Fruit fly (Drosophila melanogaster): ENCODE results near the gene Arts.

The Arts gene

dm6 chr3L:16580049-16580448, 22.6 kb upstream of the Arts start, which contains the start of gene nxf2 (continued):
- no peak for TF ChIP-seq CG3407 (GFP tag; optimal IDR thresholded peaks at IDR 0.05)
- TF ChIP-seq corto (GFP tag; optimal IDR thresholded peaks at IDR 0.05), result no peak
- TF ChIP-seq CG14667 (GFP tag; IDR thresholded peaks at IDR 0.05), result no peak
- peak; percentile 47 for TF ChIP-seq CG13287 (GFP tag; IDR thresholded peaks at IDR 0.05; ENCODE audit: partially characterized antibody)
- no peak for TF ChIP-seq CG9727 (GFP tag; optimal IDR thresholded peaks at IDR 0.05)
- TF ChIP-seq CG13123 (GFP tag; optimal IDR thresholded peaks at IDR 0.05), result no peak
- TF ChIP-seq hb (GFP tag; IDR thresholded peaks at IDR 0.05; ENCODE audit: partially characterized antibody), result no peak
- no peak for TF ChIP-seq dmrt11E (tag; optimal IDR thresholded peaks at IDR 0.05)
- no peak for TF ChIP-seq CG4360 (GFP tag; IDR thresholded peaks at IDR 0.05)
- TF ChIP-seq phol (tag; optimal IDR thresholded peaks at IDR 0.05), result peak; percentile 76
- TF ChIP-seq tup (GFP tag; optimal IDR thresholded peaks at IDR 0.05), result no peak
- no peak for TF ChIP-seq shn (GFP tag; optimal IDR thresholded peaks at IDR 0.05)
- no peak for TF ChIP-seq dati (GFP tag; IDR thresholded peaks at IDR 0.05)
- no peak for TF ChIP-seq CrebB (tag; optimal IDR thresholded peaks at IDR 0.05)
- TF ChIP-seq org-1 (GFP tag; optimal IDR thresholded peaks at IDR 0.05), result no peak
- no peak for TF ChIP-seq psq (GFP tag; optimal IDR thresholded peaks at IDR 0.05)
- no peak for TF ChIP-seq salm (tag; optimal IDR thresholded peaks at IDR 0.05)
- TF ChIP-seq NfI (GFP tag; optimal IDR thresholded peaks at IDR 0.05), result no peak
- TF ChIP-seq CG8359 (GFP tag; optimal IDR thresholded peaks at IDR 0.05; ENCODE audit: borderline replicate concordance), result no peak
- no peak for TF ChIP-seq CG1792 (GFP tag; optimal IDR thresholded peaks at IDR 0.05)
- no peak for TF ChIP-seq sna (GFP tag; IDR thresholded peaks at IDR 0.05; ENCODE audit: partially characterized antibody)
- TF ChIP-seq gsb (GFP tag; IDR thresholded peaks at IDR 0.05), result no peak
- TF ChIP-seq amos (GFP tag; IDR thresholded peaks at IDR 0.05; ENCODE audit: partially characterized antibody), result peak; percentile 65
- TF ChIP-seq CG14050 (GFP tag; IDR thresholded peaks at IDR 0.05), result no peak
- TF ChIP-seq Mes4 (GFP tag; optimal IDR thresholded peaks at IDR 0.05), result no peak
- no peak for TF ChIP-seq CG7963 (GFP tag; IDR thresholded peaks at IDR 0.05; ENCODE audit: partially characterized antibody)
- no peak for TF ChIP-seq CG8924 (tag; optimal IDR thresholded peaks at IDR 0.05)
- TF ChIP-seq Kr (GFP tag; optimal IDR thresholded peaks at IDR 0.05), result no peak
- no peak for TF ChIP-seq CoRest (tag; optimal IDR thresholded peaks at IDR 0.05)
- TF ChIP-seq NC2α (GFP tag; optimal IDR thresholded peaks at IDR 0.05), result no peak
- TF ChIP-seq CG10366 (GFP tag; IDR thresholded peaks at IDR 0.05), result no peak
- TF ChIP-seq Med (GFP tag), result no peak
- TF ChIP-seq pum (GFP tag; optimal IDR thresholded peaks at IDR 0.05), result no peak
- no peak for TF ChIP-seq sob (GFP tag; IDR thresholded peaks at IDR 0.05)
- no peak for TF ChIP-seq CG2875 (GFP tag; optimal IDR thresholded peaks at IDR 0.05)
- TF ChIP-seq CG4328 (GFP tag; optimal IDR thresholded peaks at IDR 0.05), result no peak
- TF ChIP-seq CG11398 (GFP tag; optimal IDR thresholded peaks at IDR 0.05), result no peak
- no peak for TF ChIP-seq ara (GFP tag; IDR thresholded peaks at IDR 0.05)
- TF ChIP-seq Mrtf (GFP tag; IDR thresholded peaks at IDR 0.05), result no peak
- TF ChIP-seq nerfin-1 (tag; optimal IDR thresholded peaks at IDR 0.05), result peak; percentile 43
- no peak for TF ChIP-seq gcm (GFP tag; optimal IDR thresholded peaks at IDR 0.05)
- TF ChIP-seq lola (GFP tag; optimal IDR thresholded peaks at IDR 0.05), result no peak
- peak; percentile 66 for TF ChIP-seq Scr (GFP tag; IDR thresholded peaks at IDR 0.05; ENCODE audit: partially characterized antibody)
- no peak for TF ChIP-seq CG6272 (GFP tag; IDR thresholded peaks at IDR 0.05)
- no peak for TF ChIP-seq Dip3 (GFP tag; optimal IDR thresholded peaks at IDR 0.05)
- no peak for TF ChIP-seq CG15479 (GFP tag; optimal IDR thresholded peaks at IDR 0.05)
- TF ChIP-seq CG14014 (GFP tag; IDR thresholded peaks at IDR 0.05), result no peak
- TF ChIP-seq Abd-B (GFP tag; optimal IDR thresholded peaks at IDR 0.05), result no peak
- no peak for TF ChIP-seq HmgZ (tag; optimal IDR thresholded peaks at IDR 0.05)
- no peak for TF ChIP-seq slp2 (GFP tag; optimal IDR thresholded peaks at IDR 0.05)
- TF ChIP-seq btn (GFP tag; optimal IDR thresholded peaks at IDR 0.05), result no peak

Measured in whole organism, embryonic.